Worm (Caenorhabditis elegans) whole organism, L3 larva: ENCODE results near the gene str-196.

Experiments
- R02D3.7 ChIP-seq: fragments of 150-350 bp; optimal IDR thresholded peaks from 2 replicates; lab custom pipeline; 2014; ENCODE audit warnings: missing biosample characterization, missing genetic modification characterization
- aly-2 ChIP-seq: fragments of 150-350 bp; optimal IDR thresholded peaks from 2 replicates; lab custom pipeline; 2014; ENCODE audit warnings: missing biosample characterization, missing genetic modification characterization
- ama-1 ChIP-seq: fragments of 150-350 bp; optimal IDR thresholded peaks from 2 replicates; lab custom pipeline; 2018
- ceh-16 ChIP-seq: sonication (generic microtip); optimal IDR thresholded peaks from 2 replicates; lab custom pipeline; 2017; ENCODE audit warnings: missing biosample characterization, missing genetic modification characterization
- ceh-28 ChIP-seq: fragments of 150-350 bp; optimal IDR thresholded peaks from 2 replicates; lab custom pipeline; 2014; ENCODE audit warnings: missing biosample characterization, missing genetic modification reagents, missing genetic modification characterization
- ceh-9 ChIP-seq: sonication (generic microtip); optimal IDR thresholded peaks from 2 replicates; lab custom pipeline; 2018; ENCODE audit warnings: missing biosample characterization, missing genetic modification characterization
- egl-27 ChIP-seq: sonication (generic microtip); optimal IDR thresholded peaks from 4 replicates; lab custom pipeline; 2017; ENCODE audit warnings: missing biosample characterization, missing genetic modification reagents, missing genetic modification characterization
- egl-5 ChIP-seq: fragments of 150-350 bp; optimal IDR thresholded peaks from 2 replicates; lab custom pipeline; 2017; ENCODE audit warnings: missing biosample characterization, missing genetic modification reagents, missing genetic modification characterization, inconsistent platforms
- elt-1 ChIP-seq: fragments of 150-350 bp; optimal IDR thresholded peaks from 2 replicates; lab custom pipeline; 2014; ENCODE audit warnings: missing biosample characterization, missing genetic modification characterization
- elt-2 ChIP-seq: sonication (generic microtip); optimal IDR thresholded peaks from 2 replicates; lab custom pipeline; 2016; ENCODE audit warnings: missing genetic modification reagents, mild to moderate bottlenecking, missing genetic modification characterization, missing compliant biosample characterization
- elt-3 ChIP-seq, 3 experiments: fragments of 150-350 bp in 1 of 3; sonication (generic microtip) in 2 of 3; optimal IDR thresholded peaks; 2 replicates in 2 of 3; 4 replicates in 1 of 3; lab custom pipeline; 2014 to 2017; ENCODE audit warnings: missing biosample characterization in 3 of 3, missing genetic modification characterization in 3 of 3
- eor-1 ChIP-seq, 2 experiments: fragments of 150-350 bp; optimal IDR thresholded peaks; 2 replicates each; lab custom pipeline; 2014 to 2018; ENCODE audit warnings: missing biosample characterization in 2 of 2, missing genetic modification characterization in 2 of 2
- fkh-2 ChIP-seq: fragments of 150-350 bp; optimal IDR thresholded peaks from 2 replicates; lab custom pipeline; 2014; ENCODE audit warnings: missing biosample characterization, missing genetic modification reagents, missing genetic modification characterization
- fos-1 ChIP-seq: fragments of 150-350 bp; optimal IDR thresholded peaks from 2 replicates; lab custom pipeline; 2014; ENCODE audit warnings: missing biosample characterization, missing genetic modification characterization
- jun-1 ChIP-seq: fragments of 150-350 bp; optimal IDR thresholded peaks from 2 replicates; lab custom pipeline; 2014; ENCODE audit warnings: missing biosample characterization, missing genetic modification reagents, missing genetic modification characterization
- lin-15B ChIP-seq: fragments of 150-350 bp; optimal IDR thresholded peaks from 2 replicates; lab custom pipeline; 2014; ENCODE audit warnings: missing biosample characterization, missing genetic modification characterization
- lin-39 ChIP-seq: fragments of 150-350 bp; optimal IDR thresholded peaks from 2 replicates; lab custom pipeline; 2018; ENCODE audit warnings: missing biosample characterization, missing genetic modification reagents, missing genetic modification characterization
- lsy-12 ChIP-seq: sonication (generic microtip); optimal IDR thresholded peaks from 2 replicates; lab custom pipeline; 2016; ENCODE audit warnings: mild to moderate bottlenecking, missing genetic modification characterization, missing compliant biosample characterization
- mdl-1 ChIP-seq: fragments of 150-350 bp; optimal IDR thresholded peaks from 2 replicates; lab custom pipeline; 2014; ENCODE audit warnings: missing biosample characterization, missing genetic modification characterization
- mml-1 ChIP-seq: fragments of 150-350 bp; sonication (generic microtip); optimal IDR thresholded peaks from 3 replicates; lab custom pipeline; 2014; ENCODE audit warnings: missing biosample characterization, missing genetic modification characterization
- nfya-1 ChIP-seq: sonication (generic microtip); optimal IDR thresholded peaks from 2 replicates; lab custom pipeline; 2017; ENCODE audit warnings: missing genetic modification characterization, mild to moderate bottlenecking, missing compliant biosample characterization, antibody characterized with exemption, moderate library complexity; ENCODE audit not compliant: insufficient read depth
- nhr-11 ChIP-seq: fragments of 150-350 bp; optimal IDR thresholded peaks from 2 replicates; lab custom pipeline; 2014; ENCODE audit warnings: missing biosample characterization, missing genetic modification characterization
- nhr-12 ChIP-seq: fragments of 150-350 bp; optimal IDR thresholded peaks from 2 replicates; lab custom pipeline; 2014; ENCODE audit warnings: missing biosample characterization, missing genetic modification characterization
- nhr-23 ChIP-seq: fragments of 150-350 bp; optimal IDR thresholded peaks from 2 replicates; lab custom pipeline; 2014; ENCODE audit warnings: missing biosample characterization, missing genetic modification reagents, missing genetic modification characterization
- nhr-237 ChIP-seq: fragments of 150-350 bp; optimal IDR thresholded peaks from 2 replicates; lab custom pipeline; 2014; ENCODE audit warnings: missing biosample characterization, missing genetic modification characterization
- nhr-25 ChIP-seq: sonication (generic microtip); optimal IDR thresholded peaks from 2 replicates; lab custom pipeline; 2017; ENCODE audit warnings: missing biosample characterization, missing genetic modification characterization
- nhr-28 ChIP-seq: fragments of 150-350 bp; optimal IDR thresholded peaks from 2 replicates; lab custom pipeline; 2014; ENCODE audit warnings: missing biosample characterization, missing genetic modification characterization
- nhr-43 ChIP-seq: sonication (generic microtip); optimal IDR thresholded peaks from 2 replicates; lab custom pipeline; 2016; ENCODE audit warnings: mild to moderate bottlenecking, missing genetic modification characterization, missing compliant biosample characterization; ENCODE audit not compliant: poor library complexity, severe bottlenecking
- nhr-76 ChIP-seq: fragments of 150-350 bp; sonication (generic microtip); optimal IDR thresholded peaks from 5 replicates; lab custom pipeline; 2014; ENCODE audit warnings: missing biosample characterization, missing genetic modification characterization
- pha-4 ChIP-seq: fragments of 150-350 bp; optimal IDR thresholded peaks from 2 replicates; lab custom pipeline; 2014; ENCODE audit warnings: missing biosample characterization, missing genetic modification reagents, missing genetic modification characterization
- pqm-1 ChIP-seq: fragments of 150-350 bp; optimal IDR thresholded peaks from 2 replicates; lab custom pipeline; 2017; ENCODE audit warnings: missing biosample characterization, missing genetic modification characterization, inconsistent platforms
- sea-2 ChIP-seq: fragments of 150-350 bp; sonication (generic microtip); optimal IDR thresholded peaks from 4 replicates; lab custom pipeline; 2014; ENCODE audit warnings: missing biosample characterization, missing genetic modification reagents, missing genetic modification characterization
- skn-1 ChIP-seq: fragments of 150-350 bp; optimal IDR thresholded peaks from 2 replicates; lab custom pipeline; 2014; ENCODE audit warnings: missing biosample characterization, missing genetic modification characterization
- tbx-2 ChIP-seq: sonication (generic microtip); optimal IDR thresholded peaks from 2 replicates; lab custom pipeline; 2016; ENCODE audit warnings: mild to moderate bottlenecking, missing genetic modification characterization, missing compliant biosample characterization
- unc-39 ChIP-seq: sonication (generic microtip); optimal IDR thresholded peaks from 4 replicates; lab custom pipeline; 2017; ENCODE audit warnings: missing biosample characterization, missing genetic modification characterization
- unc-62 ChIP-seq: fragments of 150-350 bp; sonication (generic microtip); optimal IDR thresholded peaks from 4 replicates; lab custom pipeline; 2014; ENCODE audit warnings: missing biosample characterization, missing genetic modification reagents, missing genetic modification characterization
- zag-1 ChIP-seq: fragments of 150-350 bp; optimal IDR thresholded peaks from 2 replicates; lab custom pipeline; 2014; ENCODE audit warnings: missing biosample characterization, missing genetic modification characterization
- ztf-11 ChIP-seq: fragments of 150-350 bp; optimal IDR thresholded peaks from 2 replicates; lab custom pipeline; 2014; ENCODE audit warnings: missing biosample characterization, missing genetic modification characterization
- ztf-4 ChIP-seq: fragments of 150-350 bp; optimal IDR thresholded peaks from 2 replicates; lab custom pipeline; 2014; ENCODE audit warnings: missing biosample characterization, missing genetic modification characterization

The str-196 gene

DNA sequence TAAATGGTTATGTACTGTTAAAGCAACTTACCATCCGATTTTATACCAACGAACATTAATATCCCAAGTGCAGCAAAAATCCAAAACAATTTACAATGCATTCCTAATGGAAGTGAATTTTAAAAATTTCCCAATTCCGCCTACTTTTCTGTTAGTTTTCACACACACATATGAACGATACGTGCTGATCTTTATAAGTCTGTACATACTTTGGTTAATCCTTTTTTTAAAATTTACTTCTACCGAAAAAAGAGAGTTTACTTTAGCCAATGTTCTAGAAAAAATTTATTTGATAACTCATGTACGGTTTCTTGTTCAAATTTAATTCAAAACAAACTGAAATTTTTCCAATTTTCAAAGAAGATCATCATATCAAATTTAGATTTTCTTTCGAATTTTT lies 33.5 kb downstream of the str-196 start, which contains the start of gene R11G11.16:
TSS of gene R11G11.16 (minus strand) at position 101 of the 400 bp plus-strand sequence.
- no peak for TF ChIP-seq unc-62 (GFP tag; lab: Kevin White, UChicago)
- no peak for TF ChIP-seq elt-3 (tag; optimal IDR thresholded peaks at IDR 0.05; lab: Kevin White, UChicago)
- no peak for TF ChIP-seq mml-1
- no peak for TF ChIP-seq skn-1 (tag; lab: Kevin White, UChicago)
- no peak for TF ChIP-seq pha-4 (tag; lab: Kevin White, UChicago)
- no peak for TF ChIP-seq ceh-16 (tag; lab: Kevin White, UChicago)
- no peak for TF ChIP-seq elt-1 (tag; lab: Kevin White, UChicago)
- TF ChIP-seq pqm-1: no peak
- no peak for TF ChIP-seq zag-1 (tag; lab: Kevin White, UChicago)
- TF ChIP-seq nhr-11 (tag; lab: Kevin White, UChicago): no peak
- TF ChIP-seq fkh-2 (tag; lab: Kevin White, UChicago): no peak
- TF ChIP-seq unc-39 (tag; lab: Kevin White, UChicago): no peak
- no peak for TF ChIP-seq tbx-2 (tag; lab: Kevin White, UChicago)
- no peak for TF ChIP-seq fos-1 (tag; lab: Kevin White, UChicago)
- no peak for TF ChIP-seq jun-1 (tag; lab: Kevin White, UChicago)
- TF ChIP-seq, all 47 proteins: peak for 0

DNA sequence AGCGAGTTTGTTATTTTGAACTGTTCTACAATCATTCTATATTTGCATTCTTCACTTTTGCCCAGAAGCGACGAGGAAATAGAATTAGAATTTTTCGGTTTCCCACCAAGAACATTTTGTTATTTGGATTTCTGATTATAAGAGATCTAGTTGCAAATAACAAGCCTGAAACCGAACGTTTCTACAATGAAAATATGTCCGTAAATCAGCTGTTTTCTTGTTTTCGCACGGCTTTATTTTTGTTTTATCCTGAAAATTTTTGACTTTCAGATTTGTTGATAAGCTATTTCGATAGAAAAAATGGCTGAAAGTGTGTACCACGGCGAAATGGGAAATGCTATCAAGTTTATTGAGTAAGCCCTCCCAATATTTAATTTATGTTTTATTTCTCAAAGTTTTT lies 36.1 kb downstream of the str-196 start, which contains the start of gene srw-108:
TSS of gene srw-108 (plus strand) at position 301 of the 400 bp plus-strand sequence.
- TF ChIP-seq ceh-28 (tag; lab: Kevin White, UChicago): no peak
- TF ChIP-seq nhr-237 (tag; lab: Kevin White, UChicago): no peak
- TF ChIP-seq elt-2 (tag; lab: Kevin White, UChicago): no peak
- no peak for TF ChIP-seq nhr-76 (tag; lab: Kevin White, UChicago)
- no peak for TF ChIP-seq nfya-1 (tag; lab: Kevin White, UChicago)
- TF ChIP-seq ama-1 (lab: Kevin White, UChicago): no peak
- TF ChIP-seq ztf-4 (tag; lab: Kevin White, UChicago): no peak
- TF ChIP-seq mdl-1 (tag; lab: Kevin White, UChicago): no peak
- TF ChIP-seq mml-1: no peak
- no peak for TF ChIP-seq lsy-12 (tag; lab: Kevin White, UChicago)
- no peak for TF ChIP-seq elt-1 (tag; lab: Kevin White, UChicago)
- no peak for TF ChIP-seq lin-15B (tag; lab: Kevin White, UChicago)
- TF ChIP-seq zag-1 (tag; lab: Kevin White, UChicago): no peak
- TF ChIP-seq nhr-28 (tag; lab: Kevin White, UChicago): no peak
- TF ChIP-seq egl-5 (tag; lab: Kevin White, UChicago): no peak
- no peak for TF ChIP-seq nhr-12
- no peak for TF ChIP-seq nhr-43 (tag; lab: Kevin White, UChicago)
- TF ChIP-seq jun-1 (tag; lab: Kevin White, UChicago): no peak

DNA sequence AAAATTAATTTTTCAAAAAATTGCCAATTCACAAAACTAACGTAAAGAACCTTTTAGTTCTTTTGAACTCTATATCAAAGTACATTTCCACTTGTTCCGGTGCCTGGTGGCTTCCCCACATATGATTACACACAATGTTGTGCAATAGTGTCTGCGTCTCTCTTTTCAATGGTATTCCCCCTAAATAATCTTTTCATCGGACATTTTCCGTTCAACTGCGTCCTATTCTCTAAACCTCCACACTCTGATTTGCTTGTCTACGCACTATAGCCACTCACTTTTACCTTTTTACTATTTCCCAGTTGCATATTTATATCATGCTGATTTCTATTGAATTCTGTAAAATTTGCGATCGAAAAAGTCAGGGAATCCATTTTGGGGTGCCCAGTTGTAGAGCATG lies 40.5 kb downstream of the str-196 start, which contains the start of gene nhr-58:
TSS of gene nhr-58 (plus strand) at position 214 of the 400 bp plus-strand sequence.
- TF ChIP-seq lin-15B (tag; lab: Kevin White, UChicago) (no peak), pha-4 (tag; lab: Kevin White, UChicago) (peak; percentile 90), nhr-25 (tag; lab: Kevin White, UChicago) (peak; percentile 56), tbx-2 (tag; lab: Kevin White, UChicago) (no peak), lsy-12 (tag; lab: Kevin White, UChicago) (no peak), ceh-9 (tag; lab: Kevin White, UChicago) (no peak), elt-1 (tag; lab: Kevin White, UChicago) (peak; percentile 43), sea-2 (GFP tag; lab: Kevin White, UChicago) (no peak), mdl-1 (tag; lab: Kevin White, UChicago) (peak; percentile 49), fkh-2 (tag; lab: Kevin White, UChicago) (no peak), lin-39 (peak; percentile 29), R02D3.7 (tag; lab: Kevin White, UChicago) (no peak), egl-27 (tag; lab: Kevin White, UChicago) (peak; percentile 78), eor-1 (tag; optimal IDR thresholded peaks at IDR 0.05; lab: Kevin White, UChicago) (no peak), nhr-12 (no peak), nhr-43 (tag; lab: Kevin White, UChicago) (peak; percentile 40), nhr-23 (tag; lab: Kevin White, UChicago) (peak; percentile 68), elt-3 (tag; optimal IDR thresholded peaks at IDR 0.05; lab: Kevin White, UChicago) (peak in 1 of 3 experiments; percentile 15), nfya-1 (tag; lab: Kevin White, UChicago) (peak; percentile 66), elt-2 (tag; lab: Kevin White, UChicago) (peak; percentile 86), pqm-1 (peak; percentile 97), ceh-28 (tag; lab: Kevin White, UChicago) (no peak), aly-2 (tag; lab: Kevin White, UChicago) (no peak), ztf-11 (tag; lab: Kevin White, UChicago) (no peak), jun-1 (tag; lab: Kevin White, UChicago) (peak; percentile 85)
